Fruit fly (Drosophila melanogaster) whole organism, embryonic: ENCODE data around the gene CG3104.

Experiments used
- Blimp-1 ChIP-seq: fragments of 200-800 bp; sonication (Bioruptor generic); optimal IDR thresholded peaks from 3 replicates; lab custom pipeline; 2018; ENCODE audit warnings: missing biosample characterization, missing genetic modification characterization, mild to moderate bottlenecking, moderate library complexity, missing genetic modification reagents
- C15 ChIP-seq: fragments of 200-800 bp; sonication (Bioruptor generic); IDR thresholded peaks from 3 replicates; pipeline ENCODE4 v1.3.6; 2022; ENCODE audit warnings: missing biosample characterization, missing genetic modification characterization
- CG10209 ChIP-seq: fragments of 200-800 bp; sonication (Bioruptor generic); optimal IDR thresholded peaks from 3 replicates; lab custom pipeline; 2017; ENCODE audit warnings: missing biosample characterization, mild to moderate bottlenecking, missing genetic modification characterization, missing genetic modification reagents
- CG10321 ChIP-seq: fragments of 200-800 bp; sonication (Bioruptor generic); IDR thresholded peaks from 2 replicates; pipeline ENCODE4 v1.3.6; 2022; ENCODE audit warnings: missing biosample characterization, missing genetic modification characterization
- CG11247 ChIP-seq: fragments of 200-800 bp; sonication (Bioruptor generic); IDR thresholded peaks from 2 replicates; pipeline ENCODE4 v1.3.6; 2022; ENCODE audit warnings: missing biosample characterization, missing genetic modification characterization
- CG11398 ChIP-seq: fragments of 200-800 bp; sonication (Bioruptor generic); optimal IDR thresholded peaks from 2 replicates; lab custom pipeline; 2016; ENCODE audit warnings: missing biosample characterization, missing genetic modification characterization
- CG12744 ChIP-seq: fragments of 200-800 bp; sonication (Bioruptor generic); optimal IDR thresholded peaks from 2 replicates; lab custom pipeline; 2016; ENCODE audit warnings: missing biosample characterization, missing genetic modification characterization
- CG15479 ChIP-seq: fragments of 200-800 bp; sonication (Bioruptor generic); optimal IDR thresholded peaks from 3 replicates; lab custom pipeline; 2019; ENCODE audit warnings: missing biosample characterization, mild to moderate bottlenecking, missing genetic modification characterization, moderate library complexity
- CG1647 ChIP-seq: fragments of 200-800 bp; sonication (Bioruptor generic); optimal IDR thresholded peaks from 3 replicates; lab custom pipeline; 2016; ENCODE audit warnings: missing biosample characterization, missing genetic modification characterization
- CG16815 ChIP-seq: fragments of 200-800 bp; sonication (Bioruptor generic); optimal IDR thresholded peaks from 3 replicates; lab custom pipeline; 2017; ENCODE audit warnings: missing biosample characterization, mild to moderate bottlenecking, missing genetic modification characterization
- CG17385 ChIP-seq: fragments of 200-800 bp; sonication (Bioruptor generic); optimal IDR thresholded peaks from 3 replicates; lab custom pipeline; 2018; ENCODE audit warnings: missing biosample characterization, mild to moderate bottlenecking, missing genetic modification characterization
- CG2199 ChIP-seq: fragments of 200-800 bp; sonication (Bioruptor generic); IDR thresholded peaks from 3 replicates; pipeline ENCODE4 v1.3.6; 2022; ENCODE audit warnings: missing biosample characterization, missing genetic modification characterization
- CG34422 ChIP-seq: fragments of 200-800 bp; sonication (Bioruptor generic); IDR thresholded peaks from 3 replicates; pipeline ENCODE4 v1.3.6; 2022; ENCODE audit warnings: missing biosample characterization, missing genetic modification characterization
- CG4730 ChIP-seq: fragments of 200-800 bp; sonication (Bioruptor generic); IDR thresholded peaks from 2 replicates; pipeline ENCODE4 v1.3.6; 2022; ENCODE audit warnings: missing biosample characterization, missing genetic modification characterization
- CG4820 ChIP-seq: fragments of 200-800 bp; sonication (Bioruptor generic); optimal IDR thresholded peaks from 3 replicates; lab custom pipeline; 2016; ENCODE audit warnings: missing biosample characterization, missing genetic modification characterization
- CG5180 ChIP-seq: fragments of 200-800 bp; sonication (Bioruptor generic); optimal IDR thresholded peaks from 3 replicates; lab custom pipeline; 2017; ENCODE audit warnings: missing biosample characterization, missing genetic modification characterization, mild to moderate bottlenecking, moderate library complexity, missing genetic modification reagents
- CG7271 ChIP-seq: fragments of 200-800 bp; sonication (Bioruptor generic); optimal IDR thresholded peaks from 2 replicates; lab custom pipeline; 2018; ENCODE audit warnings: missing biosample characterization, mild to moderate bottlenecking, missing genetic modification characterization, moderate library complexity
- CG8944 ChIP-seq: fragments of 200-800 bp; sonication (Bioruptor generic); optimal IDR thresholded peaks from 3 replicates; lab custom pipeline; 2016; ENCODE audit warnings: missing biosample characterization, missing genetic modification characterization
- CHES-1-like ChIP-seq: fragments of 200-800 bp; sonication (Bioruptor generic); optimal IDR thresholded peaks from 2 replicates; lab custom pipeline; 2016; ENCODE audit warnings: missing biosample characterization, missing genetic modification characterization
- D ChIP-seq, 2 experiments: fragments of 200-800 bp in 1 of 2; fragments of >200 bp in 1 of 2; sonication (Bioruptor generic) in 1 of 2; optimal IDR thresholded peaks; 2 replicates in 1 of 2; 3 replicates in 1 of 2; lab custom pipeline; 2017; ENCODE audit warnings: mild to moderate bottlenecking in 1 of 2, missing biosample characterization in 1 of 2, missing genetic modification characterization in 1 of 2, missing genetic modification reagents in 1 of 2
- Dll ChIP-seq: fragments of 200-800 bp; sonication (Bioruptor generic); IDR thresholded peaks from 4 replicates; pipeline ENCODE4 v1.3.6; 2022; ENCODE audit warnings: missing biosample characterization, missing genetic modification characterization; ENCODE audit not compliant: partially characterized antibody
- E2f2 ChIP-seq: fragments of 200-800 bp; sonication (Bioruptor generic); IDR thresholded peaks from 2 replicates; pipeline ENCODE4 v1.3.6; 2022; ENCODE audit warnings: missing biosample characterization, missing genetic modification characterization
- Eip74EF ChIP-seq, 2 experiments: fragments of 200-800 bp in 1 of 2; fragments of >200 bp in 1 of 2; sonication (Bioruptor generic) in 1 of 2; optimal IDR thresholded peaks; 2 replicates each; lab custom pipeline; 2017 to 2019; ENCODE audit warnings: missing biosample characterization in 2 of 2, missing genetic modification characterization in 2 of 2, mild to moderate bottlenecking in 1 of 2, moderate library complexity in 1 of 2
- Fer1 ChIP-seq: fragments of 200-800 bp; sonication (Bioruptor generic); optimal IDR thresholded peaks from 2 replicates; lab custom pipeline; 2017; ENCODE audit warnings: missing biosample characterization, mild to moderate bottlenecking, missing genetic modification characterization
- GATAe ChIP-seq: fragments of 200-800 bp; sonication (Bioruptor generic); conservative IDR thresholded peaks from 2 replicates; pipeline ENCODE4 v1.3.6; 2022; ENCODE audit warnings: missing biosample characterization, missing genetic modification characterization
- HLHmδ ChIP-seq: fragments of 200-800 bp; sonication (Bioruptor generic); optimal IDR thresholded peaks from 2 replicates; lab custom pipeline; 2018; ENCODE audit warnings: missing biosample characterization, mild to moderate bottlenecking, missing genetic modification characterization, moderate library complexity
- Mrtf ChIP-seq: fragments of 200-800 bp; sonication (Bioruptor generic); IDR thresholded peaks from 3 replicates; pipeline ENCODE4 v1.3.6; 2022; ENCODE audit warnings: missing biosample characterization, missing genetic modification characterization
- Opbp ChIP-seq: fragments of 200-800 bp; sonication (Bioruptor generic); IDR thresholded peaks from 3 replicates; pipeline ENCODE4 v1.3.6; 2022; ENCODE audit warnings: missing biosample characterization, missing genetic modification characterization; ENCODE audit not compliant: partially characterized antibody
- Sry-β ChIP-seq: fragments of 200-800 bp; sonication (Bioruptor generic); optimal IDR thresholded peaks from 2 replicates; lab custom pipeline; 2018; ENCODE audit warnings: missing biosample characterization, mild to moderate bottlenecking, missing genetic modification characterization, moderate library complexity
- bbx ChIP-seq: fragments of 200-800 bp; sonication (Bioruptor generic); IDR thresholded peaks from 2 replicates; pipeline ENCODE4 v1.3.6; 2022; ENCODE audit warnings: missing biosample characterization, missing genetic modification characterization; ENCODE audit not compliant: partially characterized antibody
- cas ChIP-seq: fragments of 200-800 bp; sonication (Bioruptor generic); IDR thresholded peaks from 2 replicates; pipeline ENCODE4 v1.3.6; 2022; ENCODE audit warnings: missing biosample characterization, missing genetic modification characterization
- ewg ChIP-seq: fragments of 200-800 bp; sonication (Bioruptor generic); optimal IDR thresholded peaks from 3 replicates; lab custom pipeline; 2017; ENCODE audit warnings: mild to moderate bottlenecking, missing biosample characterization, missing genetic modification reagents, missing genetic modification characterization
- gce ChIP-seq: fragments of 200-800 bp; sonication (Bioruptor generic); IDR thresholded peaks from 3 replicates; pipeline ENCODE4 v1.3.6; 2022; ENCODE audit warnings: missing biosample characterization, missing genetic modification characterization
- gro ChIP-seq: fragments of 200-800 bp; sonication (Bioruptor generic); optimal IDR thresholded peaks from 2 replicates; lab custom pipeline; 2016; ENCODE audit warnings: missing biosample characterization, missing genetic modification characterization
- lab ChIP-seq: fragments of 200-800 bp; sonication (Bioruptor generic); optimal IDR thresholded peaks from 3 replicates; lab custom pipeline; 2017; ENCODE audit warnings: missing biosample characterization, missing genetic modification characterization, mild to moderate bottlenecking, moderate library complexity, missing genetic modification reagents
- nau ChIP-seq: fragments of 200-800 bp; sonication (Bioruptor generic); optimal IDR thresholded peaks from 3 replicates; lab custom pipeline; 2017; ENCODE audit warnings: missing biosample characterization, mild to moderate bottlenecking, missing genetic modification characterization, missing genetic modification reagents
- otp ChIP-seq: fragments of 200-800 bp; sonication (Bioruptor generic); IDR thresholded peaks from 3 replicates; pipeline ENCODE4, ENCODE4 v1.3.6; 2022; ENCODE audit warnings: missing biosample characterization, missing genetic modification characterization
- repo ChIP-seq: fragments of 200-800 bp; sonication (Bioruptor generic); optimal IDR thresholded peaks from 2 replicates; lab custom pipeline; 2016; ENCODE audit warnings: missing biosample characterization, missing genetic modification characterization
- sens ChIP-seq: fragments of 200-800 bp; sonication (Bioruptor generic); peaks from one replicate; lab custom pipeline; 2016; ENCODE audit warnings: missing biosample characterization, missing genetic modification characterization
- sim ChIP-seq: fragments of 200-800 bp; sonication (Bioruptor generic); IDR thresholded peaks from 2 replicates; pipeline ENCODE4 v1.3.6; 2022; ENCODE audit warnings: missing biosample characterization, missing genetic modification characterization
- sima ChIP-seq: fragments of 200-800 bp; sonication (Bioruptor generic); optimal IDR thresholded peaks from 2 replicates; lab custom pipeline; 2016; ENCODE audit warnings: missing biosample characterization, missing genetic modification characterization
- ssp ChIP-seq: fragments of 200-800 bp; sonication (Bioruptor generic); IDR thresholded peaks from 2 replicates; pipeline ENCODE4 v1.3.6; 2022; ENCODE audit warnings: missing biosample characterization, missing genetic modification characterization
- toy ChIP-seq: fragments of 200-800 bp; sonication (Bioruptor generic); IDR thresholded peaks from 2 replicates; pipeline ENCODE4 v1.3.6; 2022; ENCODE audit warnings: missing biosample characterization, missing genetic modification characterization
- trem ChIP-seq: fragments of 200-800 bp; optimal IDR thresholded peaks from 3 replicates; lab custom pipeline; 2019; ENCODE audit warnings: missing biosample characterization, mild to moderate bottlenecking, missing genetic modification characterization, moderate library complexity
- unc-4 ChIP-seq: fragments of 200-800 bp; sonication (Bioruptor generic); IDR thresholded peaks from 2 replicates; pipeline ENCODE4 v1.3.6; 2022; ENCODE audit warnings: missing biosample characterization, missing genetic modification characterization; ENCODE audit not compliant: partially characterized antibody

CG3104 gene

DNA sequence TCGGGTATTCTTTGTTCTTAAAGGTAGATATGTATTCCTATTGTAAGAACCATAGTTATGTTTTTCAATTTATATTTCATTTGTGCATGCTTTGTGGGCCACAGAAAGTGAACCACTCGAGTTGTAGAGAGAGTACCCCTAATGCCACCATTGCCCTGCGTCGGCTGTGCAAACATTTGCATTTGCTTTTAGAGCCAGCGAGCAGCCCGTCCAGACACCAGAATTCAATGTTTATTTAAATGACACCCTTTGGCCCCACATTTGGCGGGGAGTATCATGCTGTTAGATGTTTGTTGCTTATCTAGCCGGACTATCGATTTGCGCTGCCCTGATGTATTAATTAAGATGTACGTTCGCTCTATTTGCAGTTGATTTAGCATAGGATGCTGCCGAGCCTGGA lies 9.0 kb upstream of the CG3104 start (continued):
- TF ChIP-seq nau (GFP tag; lab: Kevin White, UChicago) = peak; percentile 13

DNA sequence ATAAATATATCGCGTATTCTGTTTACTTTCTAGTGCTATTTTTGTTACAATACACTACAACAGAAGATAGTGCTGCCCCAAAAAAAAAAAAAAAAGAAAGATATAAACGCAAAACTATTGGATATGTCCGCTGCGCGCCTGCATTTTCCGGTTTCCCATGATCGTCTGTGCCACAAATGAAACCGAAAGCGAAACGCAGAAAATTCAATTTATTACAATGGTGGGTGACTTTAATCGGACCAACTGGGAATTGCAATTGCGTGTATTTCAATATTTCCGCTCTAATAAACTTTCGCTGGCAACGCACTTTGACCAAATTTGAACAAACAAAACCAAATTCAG lies 7.0 kb upstream of the CG3104 start:
- TF ChIP-seq unc-4 (peak; percentile 12; the same call in 1 of the 2 replicates), otp (GFP tag; lab: Robert Waterston, UW) (peak; percentile 1; the same call in 1 of the 3 replicates), Blimp-1 (peak; percentile 90), Dll (GFP tag; lab: Robert Waterston, UW) (0 out of 4 replicates have a peak, but pooled peaks have one; percentile 9), CHES-1-like (GFP tag; lab: Kevin White, UChicago) (no peak), CG4730 (GFP tag; lab: Robert Waterston, UW) (no peak), CG11398 (GFP tag; lab: Kevin White, UChicago) (peak; percentile 5), sens (GFP tag; lab: Kevin White, UChicago) (peak; percentile 68), CG2199 (GFP tag; lab: Robert Waterston, UW) (0 out of 3 replicates have a peak, but pooled peaks have one; percentile 36)
- TF ChIP-seq, all 482 proteins: peak for 7

DNA sequence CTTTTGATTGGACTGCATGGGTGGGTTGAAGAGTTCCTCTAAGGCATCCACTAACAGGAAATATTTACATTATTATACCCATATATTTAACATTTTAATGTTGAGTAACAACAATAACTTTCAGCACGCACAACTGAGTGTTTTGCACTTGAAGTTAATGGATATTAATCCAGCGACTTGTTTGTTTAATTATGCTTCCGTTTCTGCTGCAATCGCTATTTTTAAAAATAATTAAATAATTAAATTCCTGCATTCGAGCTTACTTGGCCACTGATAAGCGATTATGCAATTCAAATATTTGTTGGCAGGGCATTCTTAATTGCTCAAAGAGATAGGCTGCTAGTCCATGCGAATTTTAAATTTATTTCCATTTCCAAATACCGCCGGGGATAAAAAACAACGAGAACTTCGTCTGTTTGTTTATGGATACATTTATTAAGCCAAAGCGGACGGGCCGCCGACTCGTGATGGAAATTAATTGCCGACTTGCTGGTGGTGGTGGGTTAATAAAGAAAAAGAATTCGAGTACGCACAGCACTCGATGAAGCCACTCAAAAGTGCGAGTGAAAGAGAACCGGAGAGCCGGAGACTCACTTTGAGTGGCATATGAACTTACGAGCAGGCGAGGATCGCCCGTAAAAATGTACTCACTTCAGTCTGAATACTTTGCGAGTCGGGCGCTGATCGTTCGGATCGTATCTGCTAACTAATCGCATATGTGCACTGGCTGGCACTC lies 6.5 kb upstream of the CG3104 start:
- TF ChIP-seq Eip74EF (GFP tag; optimal IDR thresholded peaks at IDR 0.05; lab: Kevin White, UChicago) (peak in 1 of 2 experiments; percentile 12), CG5180 (GFP tag; lab: Kevin White, UChicago) (no peak), CG4820 (GFP tag; lab: Kevin White, UChicago) (no peak), cas (no peak), CG17385 (GFP tag; lab: Kevin White, UChicago) (peak; percentile 3), sens (GFP tag; lab: Kevin White, UChicago) (peak; percentile 47), HLHmδ (peak; percentile 73), gro (GFP tag; lab: Kevin White, UChicago) (peak; percentile 17), gce (GFP tag; lab: Robert Waterston, UW) (no peak; the same call in 2 of the 3 replicates), D (optimal IDR thresholded peaks at IDR 0.05; lab: Kevin White, UChicago) (no peak), D (GFP tag; optimal IDR thresholded peaks at IDR 0.05; lab: Kevin White, UChicago) (no peak), bbx (GFP tag; lab: Robert Waterston, UW) (peak; percentile 80), CG34422 (no peak), E2f2 (0 out of 2 replicates have a peak, but pooled peaks have one; percentile 9), Opbp (GFP tag; lab: Robert Waterston, UW) (peak; percentile 45; the same call in 1 of the 3 replicates), sima (GFP tag; lab: Kevin White, UChicago) (no peak), trem (tag; lab: Kevin White, UChicago) (no peak), ssp (GFP tag; lab: Robert Waterston, UW) (no peak), CG10209 (no peak), C15 (GFP tag; lab: Robert Waterston, UW) (no peak), CG12744 (GFP tag; lab: Kevin White, UChicago) (no peak), CG10321 (GFP tag; lab: Robert Waterston, UW) (no peak), CG8944 (GFP tag; lab: Kevin White, UChicago) (no peak), CG11247 (GFP tag; lab: Robert Waterston, UW) (no peak), repo (no peak), unc-4 (0 out of 2 replicates have a peak, but pooled peaks have one; percentile 24), CG7271 (tag; lab: Kevin White, UChicago) (no peak), ewg (no peak), GATAe (GFP tag; lab: Robert Waterston, UW) (no peak), Fer1 (GFP tag; lab: Kevin White, UChicago) (peak; percentile 22), CG1647 (no peak), lab (GFP tag; lab: Kevin White, UChicago) (peak; percentile 33), sim (GFP tag; lab: Robert Waterston, UW) (no peak), Mrtf (GFP tag; lab: Robert Waterston, UW) (no peak), Sry-β (GFP tag; lab: Kevin White, UChicago) (no peak), CG15479 (GFP tag; lab: Kevin White, UChicago) (no peak), toy (GFP tag; lab: Robert Waterston, UW) (no peak), CG16815 (GFP tag; lab: Kevin White, UChicago) (no peak)
